Worm (Caenorhabditis elegans) whole organism, L3 larva: ENCODE measurements around the gene ent-7.
A peak's percentile ranks its signal among the peaks of the same experiment; 100 is the strongest.

Experiments
- elt-2 ChIP-seq: sonication (generic microtip); optimal IDR thresholded peaks from 2 replicates; lab custom pipeline; 2016; ENCODE audit warnings: missing genetic modification reagents, mild to moderate bottlenecking, missing genetic modification characterization, missing compliant biosample characterization
- fos-1 ChIP-seq: fragments of 150-350 bp; optimal IDR thresholded peaks from 2 replicates; lab custom pipeline; 2014; ENCODE audit warnings: missing biosample characterization, missing genetic modification characterization
- mdl-1 ChIP-seq: fragments of 150-350 bp; optimal IDR thresholded peaks from 2 replicates; lab custom pipeline; 2014; ENCODE audit warnings: missing biosample characterization, missing genetic modification characterization
- nhr-11 ChIP-seq: fragments of 150-350 bp; optimal IDR thresholded peaks from 2 replicates; lab custom pipeline; 2014; ENCODE audit warnings: missing biosample characterization, missing genetic modification characterization
- zag-1 ChIP-seq: fragments of 150-350 bp; optimal IDR thresholded peaks from 2 replicates; lab custom pipeline; 2014; ENCODE audit warnings: missing biosample characterization, missing genetic modification characterization

ce11 chrIV:9989416-9989815 is 27.7 kb upstream of the ent-7 start:
- TF ChIP-seq nhr-11 (tag; lab: Kevin White, UChicago), result no peak
- TF ChIP-seq fos-1 (tag; lab: Kevin White, UChicago), result no peak
- no peak for TF ChIP-seq zag-1 (tag; lab: Kevin White, UChicago)
- TF ChIP-seq elt-2 (tag; lab: Kevin White, UChicago), result peak; percentile 2
- TF ChIP-seq mdl-1 (tag; lab: Kevin White, UChicago), result no peak
